Worm (Caenorhabditis elegans) whole organism, late embryonic: Measurements from ENCODE around the gene scvp-1.

ENCODE experiments used
- C08G9.2 ChIP-seq: sonication (generic microtip); optimal IDR thresholded peaks from 2 replicates; lab custom pipeline; 2016; ENCODE audit warnings: mild to moderate bottlenecking, missing genetic modification characterization, moderate library complexity, missing compliant biosample characterization
- F13H6.1 ChIP-seq: sonication (generic microtip); optimal IDR thresholded peaks from 2 replicates; lab custom pipeline; 2016; ENCODE audit warnings: missing genetic modification characterization, missing compliant biosample characterization
- K02D7.2 ChIP-seq: sonication (generic microtip); optimal IDR thresholded peaks from 2 replicates; lab custom pipeline; 2017; ENCODE audit warnings: mild to moderate bottlenecking, missing genetic modification characterization, missing compliant biosample characterization
- ahr-1 ChIP-seq: sonication (generic microtip); optimal IDR thresholded peaks from 2 replicates; lab custom pipeline; 2016; ENCODE audit warnings: missing genetic modification characterization, missing compliant biosample characterization
- ceh-14 ChIP-seq: sonication (generic microtip); optimal IDR thresholded peaks from 2 replicates; lab custom pipeline; 2016; ENCODE audit warnings: missing genotype, missing genetic modification characterization, missing compliant biosample characterization
- ceh-18 ChIP-seq: sonication (generic microtip); optimal IDR thresholded peaks from 2 replicates; lab custom pipeline; 2016; ENCODE audit warnings: missing genetic modification characterization, missing compliant biosample characterization
- ceh-2 ChIP-seq: sonication (generic microtip); optimal IDR thresholded peaks from 2 replicates; lab custom pipeline; 2016; ENCODE audit warnings: missing genotype, missing genetic modification characterization, missing compliant biosample characterization
- ceh-22 ChIP-seq: sonication (generic microtip); optimal IDR thresholded peaks from 2 replicates; lab custom pipeline; 2017; ENCODE audit warnings: missing biosample characterization, missing genetic modification characterization
- ceh-30 ChIP-seq: fragments of 150-350 bp; optimal IDR thresholded peaks from 2 replicates; lab custom pipeline; 2014; ENCODE audit warnings: missing biosample characterization, missing genetic modification characterization
- ceh-31 ChIP-seq: sonication (generic microtip); optimal IDR thresholded peaks from 2 replicates; lab custom pipeline; 2016; ENCODE audit warnings: missing genetic modification characterization, missing compliant biosample characterization
- ceh-34 ChIP-seq: sonication (generic microtip); optimal IDR thresholded peaks from 2 replicates; lab custom pipeline; 2016; ENCODE audit warnings: mild to moderate bottlenecking, missing genetic modification characterization, missing compliant biosample characterization
- ceh-45 ChIP-seq: fragments of 200-800 bp; sonication (Bioruptor generic); IDR thresholded peaks from 2 replicates; pipeline ENCODE4 v1.3.6; 2022; ENCODE audit warnings: missing genetic modification reagents, missing genetic modification characterization, missing compliant biosample characterization
- ceh-48 ChIP-seq: sonication (generic microtip); optimal IDR thresholded peaks from 2 replicates; lab custom pipeline; 2016; ENCODE audit warnings: missing genetic modification characterization, inconsistent platforms, missing compliant biosample characterization
- ceh-6 ChIP-seq: fragments of 200-800 bp; sonication (Bioruptor generic); optimal IDR thresholded peaks from 2 replicates; lab custom pipeline; 2018; ENCODE audit warnings: mild to moderate bottlenecking, missing genetic modification characterization, missing compliant biosample characterization
- ceh-9 ChIP-seq: sonication (generic microtip); optimal IDR thresholded peaks from 2 replicates; lab custom pipeline; 2016; ENCODE audit warnings: mild to moderate bottlenecking, missing genetic modification characterization, inconsistent platforms, missing compliant biosample characterization
- che-1 ChIP-seq: sonication (generic microtip); optimal IDR thresholded peaks from 2 replicates; lab custom pipeline; 2016; ENCODE audit warnings: mild to moderate bottlenecking, missing genetic modification characterization, missing compliant biosample characterization
- dmd-4 ChIP-seq: sonication (generic microtip); optimal IDR thresholded peaks from 2 replicates; lab custom pipeline; 2016; ENCODE audit warnings: borderline replicate concordance, missing genetic modification characterization, missing compliant biosample characterization
- dve-1 ChIP-seq: sonication (generic microtip); optimal IDR thresholded peaks from 2 replicates; lab custom pipeline; 2017; ENCODE audit warnings: antibody characterized with exemption, mild to moderate bottlenecking, missing genetic modification characterization, missing compliant biosample characterization
- elt-2 ChIP-seq: sonication (generic microtip); optimal IDR thresholded peaks from 2 replicates; lab custom pipeline; 2016; ENCODE audit warnings: missing genetic modification reagents, missing genetic modification characterization, missing compliant biosample characterization
- elt-4 ChIP-seq: sonication (generic microtip); optimal IDR thresholded peaks from 2 replicates; lab custom pipeline; 2016; ENCODE audit warnings: missing genetic modification characterization, missing compliant biosample characterization
- ets-4 ChIP-seq: sonication (generic microtip); optimal IDR thresholded peaks from 2 replicates; lab custom pipeline; 2016; ENCODE audit warnings: missing genetic modification characterization, missing compliant biosample characterization
- eyg-1 ChIP-seq: sonication (generic microtip); optimal IDR thresholded peaks from 2 replicates; lab custom pipeline; 2016; ENCODE audit warnings: missing genotype, missing genetic modification characterization, missing compliant biosample characterization
- fax-1 ChIP-seq: sonication (generic microtip); optimal IDR thresholded peaks from 2 replicates; lab custom pipeline; 2016; ENCODE audit warnings: missing genotype, missing genetic modification characterization, missing compliant biosample characterization
- fkh-10 ChIP-seq: fragments of 150-350 bp; optimal IDR thresholded peaks from 2 replicates; lab custom pipeline; 2014; ENCODE audit warnings: missing biosample characterization, missing genetic modification reagents, missing genetic modification characterization
- fkh-6 ChIP-seq: sonication (generic microtip); optimal IDR thresholded peaks from 2 replicates; lab custom pipeline; 2016; ENCODE audit warnings: missing genetic modification characterization, missing compliant biosample characterization
- hlh-13 ChIP-seq: fragments of 200-800 bp; sonication (Bioruptor generic); optimal IDR thresholded peaks from 2 replicates; lab custom pipeline; 2018; ENCODE audit warnings: mild to moderate bottlenecking, missing genetic modification characterization, missing compliant biosample characterization
- hlh-30 ChIP-seq: sonication (generic microtip); optimal IDR thresholded peaks from 2 replicates; lab custom pipeline; 2017; ENCODE audit warnings: antibody characterized with exemption, missing genetic modification characterization, missing compliant biosample characterization; ENCODE audit not compliant: insufficient read depth
- hlh-6 ChIP-seq: sonication (generic microtip); optimal IDR thresholded peaks from 2 replicates; lab custom pipeline; 2016; ENCODE audit warnings: missing genotype, missing genetic modification characterization, missing compliant biosample characterization
- hlh-8 ChIP-seq: sonication (generic microtip); optimal IDR thresholded peaks from 2 replicates; lab custom pipeline; 2016; ENCODE audit warnings: missing genotype, missing genetic modification characterization, missing compliant biosample characterization
- lin-11 ChIP-seq: fragments of 200-800 bp; sonication (Bioruptor generic); optimal IDR thresholded peaks from 2 replicates; lab custom pipeline; 2018; ENCODE audit warnings: mild to moderate bottlenecking, missing genetic modification characterization, missing compliant biosample characterization
- mec-3 ChIP-seq: sonication (generic microtip); optimal IDR thresholded peaks from 2 replicates; lab custom pipeline; 2016; ENCODE audit warnings: borderline replicate concordance, missing genetic modification characterization, missing compliant biosample characterization
- nfya-1 ChIP-seq: sonication (generic microtip); optimal IDR thresholded peaks from 2 replicates; lab custom pipeline; 2017; ENCODE audit warnings: missing genetic modification characterization, mild to moderate bottlenecking, missing compliant biosample characterization, antibody characterized with exemption, moderate library complexity
- nhr-11 ChIP-seq: fragments of 150-350 bp; optimal IDR thresholded peaks from 2 replicates; lab custom pipeline; 2014; ENCODE audit warnings: missing biosample characterization, missing genetic modification characterization
- npax-4 ChIP-seq: sonication (generic microtip); optimal IDR thresholded peaks from 2 replicates; lab custom pipeline; 2016; ENCODE audit warnings: missing genetic modification characterization, missing compliant biosample characterization
- pha-2 ChIP-seq: sonication (generic microtip); optimal IDR thresholded peaks from 2 replicates; lab custom pipeline; 2017; ENCODE audit warnings: mild to moderate bottlenecking, missing genetic modification characterization, missing compliant biosample characterization
- pqm-1 ChIP-seq: sonication (generic microtip); optimal IDR thresholded peaks from 2 replicates; lab custom pipeline; 2016; ENCODE audit warnings: missing genetic modification characterization, missing compliant biosample characterization
- pros-1 ChIP-seq: fragments of 150-350 bp; optimal IDR thresholded peaks from 2 replicates; lab custom pipeline; 2014; ENCODE audit warnings: missing biosample characterization, missing genetic modification reagents, missing genetic modification characterization
- ref-2 ChIP-seq: sonication (generic microtip); optimal IDR thresholded peaks from 2 replicates; lab custom pipeline; 2016; ENCODE audit warnings: missing genetic modification characterization, missing compliant biosample characterization
- rnt-1 ChIP-seq: sonication (generic microtip); optimal IDR thresholded peaks from 2 replicates; lab custom pipeline; 2016; ENCODE audit warnings: missing genetic modification characterization, missing compliant biosample characterization
- sdc-2 ChIP-seq: sonication (generic microtip); optimal IDR thresholded peaks from 2 replicates; lab custom pipeline; 2016; ENCODE audit warnings: missing genotype, missing genetic modification characterization, missing compliant biosample characterization
- sox-2 ChIP-seq: fragments of 200-800 bp; sonication (Bioruptor generic); IDR thresholded peaks from 2 replicates; pipeline ENCODE4 v1.3.6; 2022; ENCODE audit warnings: missing genetic modification reagents, missing genetic modification characterization, missing compliant biosample characterization
- sox-4 ChIP-seq: sonication (generic microtip); optimal IDR thresholded peaks from 2 replicates; lab custom pipeline; 2017; ENCODE audit warnings: mild to moderate bottlenecking, missing genetic modification characterization, inconsistent platforms, missing compliant biosample characterization
- syd-9 ChIP-seq: sonication (generic microtip); optimal IDR thresholded peaks from 2 replicates; lab custom pipeline; 2016; ENCODE audit warnings: mild to moderate bottlenecking, missing genetic modification characterization, moderate library complexity, missing compliant biosample characterization
- tbx-2 ChIP-seq: sonication (generic microtip); optimal IDR thresholded peaks from 2 replicates; lab custom pipeline; 2016; ENCODE audit warnings: missing genetic modification characterization, missing compliant biosample characterization
- tbx-7 ChIP-seq: sonication (generic microtip); optimal IDR thresholded peaks from 2 replicates; lab custom pipeline; 2016; ENCODE audit warnings: missing genotype, missing genetic modification characterization, missing compliant biosample characterization
- unc-42 ChIP-seq: sonication (generic microtip); optimal IDR thresholded peaks from 2 replicates; lab custom pipeline; 2016; ENCODE audit warnings: missing genotype, missing genetic modification characterization, missing compliant biosample characterization
- unc-55 ChIP-seq: sonication (generic microtip); optimal IDR thresholded peaks from 2 replicates; lab custom pipeline; 2017; ENCODE audit warnings: missing biosample characterization, missing genetic modification reagents, missing genetic modification characterization
- unc-86 ChIP-seq: sonication (generic microtip); optimal IDR thresholded peaks from 2 replicates; lab custom pipeline; 2016; ENCODE audit warnings: missing genetic modification characterization, missing compliant biosample characterization
- zip-5 ChIP-seq: sonication (generic microtip); optimal IDR thresholded peaks from 2 replicates; lab custom pipeline; 2016; ENCODE audit warnings: missing genetic modification characterization, missing compliant biosample characterization
- ztf-16 ChIP-seq: sonication (generic microtip); optimal IDR thresholded peaks from 2 replicates; lab custom pipeline; 2017; ENCODE audit warnings: missing genetic modification characterization, missing compliant biosample characterization

The scvp-1 gene

DNA sequence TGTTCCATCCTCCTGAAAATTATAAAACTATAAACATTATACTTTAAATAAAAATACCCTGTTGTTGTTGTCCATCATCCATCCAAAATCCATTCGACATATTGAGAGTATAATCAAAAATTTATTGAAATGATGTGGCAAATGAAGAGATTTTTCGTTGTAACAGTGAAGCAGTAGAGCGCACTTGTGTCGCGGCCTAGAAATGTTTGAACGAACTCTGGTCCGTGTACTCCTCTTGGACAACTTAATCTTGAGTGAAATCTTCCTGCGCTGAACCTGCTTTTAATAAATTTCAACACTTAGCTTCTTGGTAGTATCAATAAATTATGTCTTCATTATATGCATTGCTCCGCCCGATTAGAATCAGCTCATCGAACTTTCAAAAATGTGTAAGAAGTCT lies 36.5 kb downstream of the scvp-1 start, which contains the start of the genes F32D8.14 and F32D8.5:
Gene F32D8.14, minus strand, starts transcription at position 188 of the 400 bp plus-strand sequence.
Gene F32D8.5, plus strand, starts transcription at position 200 of the 400 bp plus-strand sequence.
- TF ChIP-seq ceh-31 (peak; percentile 92), fkh-10 (GFP tag; lab: Kevin White, UChicago) (no peak), ceh-30 (no peak), npax-4 (tag; lab: Kevin White, UChicago) (no peak), che-1 (no peak), F13H6.1 (tag; lab: Kevin White, UChicago) (no peak), dmd-4 (tag; lab: Kevin White, UChicago) (no peak), hlh-30 (no peak), ceh-18 (tag; lab: Kevin White, UChicago) (no peak), ceh-48 (tag; lab: Kevin White, UChicago) (no peak), pros-1 (tag; lab: Kevin White, UChicago) (peak; percentile 24), hlh-6 (tag; lab: Kevin White, UChicago) (no peak), ref-2 (tag; lab: Kevin White, UChicago) (peak; percentile 74), ztf-16 (tag; lab: Kevin White, UChicago) (no peak), tbx-7 (tag; lab: Kevin White, UChicago) (peak; percentile 66), unc-55 (peak; percentile 16), dve-1 (peak; percentile 40), syd-9 (tag; lab: Kevin White, UChicago) (no peak), unc-42 (tag; lab: Kevin White, UChicago) (peak; percentile 59), K02D7.2 (no peak), ceh-34 (peak; percentile 15), mec-3 (tag; lab: Kevin White, UChicago) (no peak), ets-4 (tag; lab: Kevin White, UChicago) (peak; percentile 76), ceh-22 (tag; lab: Kevin White, UChicago) (no peak), tbx-2 (tag; lab: Kevin White, UChicago) (peak; percentile 80), fkh-6 (tag; lab: Kevin White, UChicago) (peak; percentile 0), lin-11 (no peak), ahr-1 (no peak), zip-5 (tag; lab: Kevin White, UChicago) (peak; percentile 49), sox-2 (GFP tag; lab: Robert Waterston, UW) (no peak), C08G9.2 (peak; percentile 89), ceh-2 (peak; percentile 75), pqm-1 (no peak), rnt-1 (peak; percentile 45), elt-2 (tag; lab: Kevin White, UChicago) (peak; percentile 47), nhr-11 (tag; lab: Kevin White, UChicago) (no peak), nfya-1 (tag; lab: Kevin White, UChicago) (peak; percentile 43), hlh-8 (tag; lab: Kevin White, UChicago) (peak; percentile 66), ceh-14 (tag; lab: Kevin White, UChicago) (peak; percentile 59), elt-4 (tag; lab: Kevin White, UChicago) (no peak), fax-1 (tag; lab: Kevin White, UChicago) (peak; percentile 52), unc-86 (no peak)

ce11 chrV:10893510-10894128 lies 37.5 kb downstream of the scvp-1 start, which contains the start of gene F32D8.4:
F32D8.4 (minus strand) TSS chrV:10893560.
- no peak for TF ChIP-seq hlh-13 (GFP tag; lab: Kevin White, UChicago)
- no peak for TF ChIP-seq sox-4 (tag; lab: Kevin White, UChicago)
- TF ChIP-seq pros-1 (tag; lab: Kevin White, UChicago) = no peak
- TF ChIP-seq ceh-9 (tag; lab: Kevin White, UChicago) = no peak
- TF ChIP-seq eyg-1 = no peak
- no peak for TF ChIP-seq sox-2 (GFP tag; lab: Robert Waterston, UW)
- TF ChIP-seq K02D7.2 = no peak
- no peak for TF ChIP-seq unc-55
- TF ChIP-seq ceh-18 (tag; lab: Kevin White, UChicago) = no peak
- no peak for TF ChIP-seq pqm-1
- no peak for TF ChIP-seq pha-2 (tag; lab: Kevin White, UChicago)
- no peak for TF ChIP-seq che-1
- TF ChIP-seq ceh-30 = no peak
- no peak for TF ChIP-seq ceh-6 (GFP tag; lab: Kevin White, UChicago)
- TF ChIP-seq ceh-45 (GFP tag; lab: Robert Waterston, UW) = no peak
- TF ChIP-seq ceh-22 (tag; lab: Kevin White, UChicago) = no peak
- no peak for TF ChIP-seq ceh-34
- TF ChIP-seq sdc-2 (tag; lab: Kevin White, UChicago) = no peak
- TF ChIP-seq elt-4 (tag; lab: Kevin White, UChicago) = no peak
